Fruit fly (Drosophila melanogaster) whole organism, embryonic: ENCODE data around the gene drn.

Experiments
- Ada2b ChIP-seq: fragments of 200-800 bp; sonication (Bioruptor generic); IDR thresholded peaks from 2 replicates; pipeline ENCODE4 v1.3.6; 2022; ENCODE audit warnings: missing biosample characterization, missing genetic modification characterization
- Atf-2 ChIP-seq: fragments of 200-800 bp; sonication (Bioruptor generic); optimal IDR thresholded peaks from 2 replicates; lab custom pipeline; 2016; ENCODE audit warnings: missing biosample characterization, missing genetic modification characterization
- Awh ChIP-seq: fragments of 200-800 bp; sonication (Bioruptor generic); IDR thresholded peaks from 2 replicates; pipeline ENCODE4, ENCODE4 v1.3.6; 2022; ENCODE audit warnings: missing biosample characterization, missing genetic modification characterization
- B-H2 ChIP-seq: fragments of 200-800 bp; sonication (Bioruptor generic); optimal IDR thresholded peaks from 2 replicates; lab custom pipeline; 2018; ENCODE audit warnings: missing biosample characterization, mild to moderate bottlenecking, missing genetic modification characterization
- CG10462 ChIP-seq: fragments of 200-800 bp; sonication (Bioruptor generic); optimal IDR thresholded peaks from 2 replicates; lab custom pipeline; 2016; ENCODE audit warnings: missing biosample characterization, missing genetic modification characterization
- CG11247 ChIP-seq: fragments of 200-800 bp; sonication (Bioruptor generic); IDR thresholded peaks from 2 replicates; pipeline ENCODE4 v1.3.6; 2022; ENCODE audit warnings: missing biosample characterization, missing genetic modification characterization
- CG11696 ChIP-seq: fragments of 200-800 bp; sonication (Bioruptor generic); IDR thresholded peaks from 2 replicates; pipeline ENCODE4 v1.3.6; 2022; ENCODE audit warnings: missing biosample characterization, missing genetic modification characterization
- CG14667 ChIP-seq: fragments of 200-800 bp; sonication (Bioruptor generic); IDR thresholded peaks from 2 replicates; pipeline ENCODE4 v1.3.6; 2022; ENCODE audit warnings: missing biosample characterization, missing genetic modification characterization
- CG15073 ChIP-seq: fragments of 200-800 bp; sonication (Bioruptor generic); optimal IDR thresholded peaks from 2 replicates; lab custom pipeline; 2016; ENCODE audit warnings: missing biosample characterization, missing genetic modification characterization
- CG15269 ChIP-seq: fragments of 200-800 bp; sonication (Bioruptor generic); optimal IDR thresholded peaks from 2 replicates; lab custom pipeline; 2018; ENCODE audit warnings: missing biosample characterization, mild to moderate bottlenecking, missing genetic modification characterization, moderate library complexity
- CG15601 ChIP-seq: fragments of 200-800 bp; sonication (Bioruptor generic); optimal IDR thresholded peaks from 3 replicates; lab custom pipeline; 2019; ENCODE audit warnings: missing biosample characterization, mild to moderate bottlenecking, missing genetic modification characterization, moderate library complexity
- CG30403 ChIP-seq: fragments of 200-800 bp; sonication (Bioruptor generic); optimal IDR thresholded peaks from 3 replicates; lab custom pipeline; 2016; ENCODE audit warnings: missing biosample characterization, missing genetic modification characterization
- CG33557 ChIP-seq: fragments of 200-800 bp; sonication (Bioruptor generic); optimal IDR thresholded peaks from 2 replicates; lab custom pipeline; 2019; ENCODE audit warnings: missing biosample characterization, mild to moderate bottlenecking, missing genetic modification characterization, moderate library complexity
- CG3726 ChIP-seq: fragments of 200-800 bp; sonication (Bioruptor generic); IDR thresholded peaks from 3 replicates; pipeline ENCODE4, ENCODE4 v1.3.6; 2022; ENCODE audit warnings: missing biosample characterization, missing genetic modification characterization
- CG3995 ChIP-seq: fragments of 200-800 bp; sonication (Bioruptor generic); optimal IDR thresholded peaks from 3 replicates; lab custom pipeline; 2016; ENCODE audit warnings: missing biosample characterization, missing genetic modification characterization
- CG4424 ChIP-seq: fragments of 200-800 bp; sonication (Bioruptor generic); optimal IDR thresholded peaks from 3 replicates; lab custom pipeline; 2016; ENCODE audit warnings: missing biosample characterization, missing genetic modification characterization
- CG6854 ChIP-seq: fragments of 200-800 bp; sonication (Bioruptor generic); optimal IDR thresholded peaks from 3 replicates; lab custom pipeline; 2017; ENCODE audit warnings: missing biosample characterization, mild to moderate bottlenecking, missing genetic modification characterization
- CG7271 ChIP-seq: fragments of 200-800 bp; sonication (Bioruptor generic); optimal IDR thresholded peaks from 2 replicates; lab custom pipeline; 2018; ENCODE audit warnings: missing biosample characterization, mild to moderate bottlenecking, missing genetic modification characterization, moderate library complexity
- CG7357 ChIP-seq: fragments of 200-800 bp; sonication (Bioruptor generic); IDR thresholded peaks from 3 replicates; pipeline ENCODE4 v1.3.6; 2022; ENCODE audit warnings: missing biosample characterization, missing genetic modification characterization
- CG9727 ChIP-seq: fragments of 200-800 bp; sonication (Bioruptor generic); optimal IDR thresholded peaks from 3 replicates; lab custom pipeline; 2017; ENCODE audit warnings: missing biosample characterization, mild to moderate bottlenecking, missing genetic modification characterization
- CG9797 ChIP-seq: fragments of 200-800 bp; sonication (Bioruptor generic); optimal IDR thresholded peaks from 3 replicates; lab custom pipeline; 2018; ENCODE audit warnings: missing biosample characterization, mild to moderate bottlenecking, missing genetic modification characterization
- Dll ChIP-seq: fragments of 200-800 bp; sonication (Bioruptor generic); IDR thresholded peaks from 4 replicates; pipeline ENCODE4 v1.3.6; 2022; ENCODE audit warnings: missing biosample characterization, missing genetic modification characterization; ENCODE audit not compliant: partially characterized antibody
- E2f1 ChIP-seq: fragments of 200-800 bp; sonication (Bioruptor generic); IDR thresholded peaks from 2 replicates; pipeline ENCODE4 v1.3.6; 2022; ENCODE audit warnings: missing biosample characterization, missing genetic modification characterization
- E2f2 ChIP-seq: fragments of 200-800 bp; sonication (Bioruptor generic); IDR thresholded peaks from 2 replicates; pipeline ENCODE4 v1.3.6; 2022; ENCODE audit warnings: missing biosample characterization, missing genetic modification characterization
- Ets65A ChIP-seq: fragments of 200-800 bp; sonication (Bioruptor generic); peaks from one replicate; lab custom pipeline; 2016; ENCODE audit warnings: missing biosample characterization, missing genetic modification characterization
- HLH54F ChIP-seq: fragments of 200-800 bp; sonication (Bioruptor generic); optimal IDR thresholded peaks from 3 replicates; lab custom pipeline; 2016; ENCODE audit warnings: missing biosample characterization, missing genetic modification characterization
- Hr51 ChIP-seq, 2 experiments: fragments of 200-800 bp; sonication (Bioruptor generic); optimal IDR thresholded peaks; 2 replicates in 1 of 2; 3 replicates in 1 of 2; lab custom pipeline; 2016 to 2018; ENCODE audit warnings: missing biosample characterization in 2 of 2, missing genetic modification characterization in 2 of 2, mild to moderate bottlenecking in 1 of 2, moderate library complexity in 1 of 2
- Hr78 ChIP-seq, 2 experiments: fragments of 200-800 bp in 1 of 2; fragments of >200 bp in 1 of 2; sonication (Bioruptor generic) in 1 of 2; optimal IDR thresholded peaks; 2 replicates each; lab custom pipeline; 2017 to 2019; ENCODE audit warnings: missing biosample characterization in 2 of 2, missing genetic modification characterization in 2 of 2, mild to moderate bottlenecking in 1 of 2, moderate library complexity in 1 of 2
- Lpt ChIP-seq: fragments of >200 bp; optimal IDR thresholded peaks from 2 replicates; lab custom pipeline; 2018; ENCODE audit warnings: missing biosample characterization, missing genetic modification characterization
- MTF-1 ChIP-seq: fragments of 200-800 bp; sonication (Bioruptor generic); optimal IDR thresholded peaks from 2 replicates; lab custom pipeline; 2018; ENCODE audit warnings: missing biosample characterization, mild to moderate bottlenecking, missing genetic modification characterization, borderline replicate concordance
- NFAT ChIP-seq: fragments of 200-800 bp; sonication (Bioruptor generic); IDR thresholded peaks from 2 replicates; pipeline ENCODE4 v1.3.6; 2022; ENCODE audit warnings: missing biosample characterization, missing genetic modification characterization
- NfI ChIP-seq: fragments of 200-800 bp; sonication (Bioruptor generic); optimal IDR thresholded peaks from 3 replicates; lab custom pipeline; 2018; ENCODE audit warnings: missing biosample characterization, mild to moderate bottlenecking, missing genetic modification characterization, moderate library complexity
- Rfx ChIP-seq: fragments of 200-800 bp; sonication (Bioruptor generic); IDR thresholded peaks from 2 replicates; pipeline ENCODE4 v1.3.6; 2022; ENCODE audit warnings: missing biosample characterization, missing genetic modification characterization
- Sin3A ChIP-seq: fragments of >200 bp; optimal IDR thresholded peaks from 2 replicates; lab custom pipeline; 2018
- Ssrp ChIP-seq: fragments of 200-800 bp; sonication (Bioruptor generic); optimal IDR thresholded peaks from 2 replicates; lab custom pipeline; 2018; ENCODE audit warnings: missing biosample characterization, mild to moderate bottlenecking, missing genetic modification characterization, moderate library complexity
- bigmax ChIP-seq: fragments of 200-800 bp; sonication (Bioruptor generic); optimal IDR thresholded peaks from 2 replicates; lab custom pipeline; 2018; ENCODE audit warnings: missing biosample characterization, mild to moderate bottlenecking, missing genetic modification characterization
- cato ChIP-seq: fragments of 200-800 bp; sonication (Bioruptor generic); optimal IDR thresholded peaks from 2 replicates; lab custom pipeline; 2016; ENCODE audit warnings: missing biosample characterization, missing genetic modification characterization, borderline replicate concordance
- chm ChIP-seq: fragments of 200-800 bp; sonication (Bioruptor generic); IDR thresholded peaks from 2 replicates; pipeline ENCODE4 v1.3.6; 2022; ENCODE audit warnings: missing biosample characterization, missing genetic modification characterization
- crc ChIP-seq: fragments of 200-800 bp; sonication (Bioruptor generic); optimal IDR thresholded peaks from 2 replicates; lab custom pipeline; 2016; ENCODE audit warnings: missing biosample characterization, missing genetic modification characterization
- cwo ChIP-seq: fragments of 200-800 bp; sonication (Bioruptor generic); optimal IDR thresholded peaks from 3 replicates; lab custom pipeline; 2017; ENCODE audit warnings: missing biosample characterization, missing genetic modification characterization, mild to moderate bottlenecking, moderate library complexity, missing genetic modification reagents
- dimm ChIP-seq: fragments of 200-800 bp; sonication (Bioruptor generic); IDR thresholded peaks from 2 replicates; pipeline ENCODE4 v1.3.6; 2022; ENCODE audit warnings: missing biosample characterization, missing genetic modification characterization
- fd64A ChIP-seq: fragments of 200-800 bp; sonication (Bioruptor generic); optimal IDR thresholded peaks from 3 replicates; lab custom pipeline; 2018; ENCODE audit warnings: missing biosample characterization, mild to moderate bottlenecking, missing genetic modification characterization
- lab ChIP-seq: fragments of 200-800 bp; sonication (Bioruptor generic); optimal IDR thresholded peaks from 3 replicates; lab custom pipeline; 2017; ENCODE audit warnings: missing biosample characterization, missing genetic modification characterization, mild to moderate bottlenecking, moderate library complexity, missing genetic modification reagents
- mirr ChIP-seq: fragments of 200-800 bp; sonication (Bioruptor generic); optimal IDR thresholded peaks from 3 replicates; lab custom pipeline; 2018; ENCODE audit warnings: missing biosample characterization, mild to moderate bottlenecking, missing genetic modification characterization
- nerfin-1 ChIP-seq: fragments of 200-800 bp; sonication (Bioruptor generic); optimal IDR thresholded peaks from 3 replicates; lab custom pipeline; 2019; ENCODE audit warnings: missing biosample characterization, mild to moderate bottlenecking, missing genetic modification characterization, moderate library complexity
- org-1 ChIP-seq: fragments of 200-800 bp; sonication (Bioruptor generic); optimal IDR thresholded peaks from 2 replicates; lab custom pipeline; 2017; ENCODE audit warnings: missing biosample characterization, missing genetic modification characterization
- ranshi ChIP-seq: fragments of 200-800 bp; sonication (Bioruptor generic); IDR thresholded peaks from 2 replicates; pipeline ENCODE4 v1.3.6; 2022; ENCODE audit warnings: missing biosample characterization, missing genetic modification characterization
- slp2 ChIP-seq: fragments of 200-800 bp; sonication (Bioruptor generic); optimal IDR thresholded peaks from 2 replicates; lab custom pipeline; 2016; ENCODE audit warnings: missing biosample characterization, missing genetic modification characterization
- tx ChIP-seq: fragments of 200-800 bp; sonication (Bioruptor generic); optimal IDR thresholded peaks from 2 replicates; lab custom pipeline; 2016; ENCODE audit warnings: missing biosample characterization, missing genetic modification characterization
- wek ChIP-seq: fragments of 200-800 bp; sonication (Bioruptor generic); optimal IDR thresholded peaks from 3 replicates; lab custom pipeline; 2018; ENCODE audit warnings: missing biosample characterization, mild to moderate bottlenecking, missing genetic modification characterization, moderate library complexity
- zfh2 ChIP-seq: fragments of 200-800 bp; sonication (Bioruptor generic); optimal IDR thresholded peaks from 2 replicates; lab custom pipeline; 2016; ENCODE audit warnings: missing biosample characterization, missing genetic modification characterization

Gene drn

dm6 chr3R:9344791-9345208 lies 4.8 kb downstream of the drn start (continued):
- TF ChIP-seq CG30403 (GFP tag; lab: Kevin White, UChicago) (peak; percentile 40), mirr (GFP tag; lab: Kevin White, UChicago) (no peak), ranshi (GFP tag; lab: Robert Waterston, UW) (peak; percentile 42; the same call in 1 of the 2 replicates), Sin3A (no peak), CG4424 (peak; percentile 43), fd64A (GFP tag; lab: Kevin White, UChicago) (no peak), tx (peak; percentile 19), CG15269 (tag; lab: Kevin White, UChicago) (peak; percentile 72), CG10462 (GFP tag; lab: Kevin White, UChicago) (no peak), CG11247 (GFP tag; lab: Robert Waterston, UW) (0 out of 2 replicates have a peak, but pooled peaks have one; percentile 43), slp2 (no peak), E2f2 (GFP tag; lab: Robert Waterston, UW) (peak; percentile 17; the same call in 1 of the 2 replicates), org-1 (peak; percentile 20), chm (GFP tag; lab: Robert Waterston, UW) (0 out of 2 replicates have a peak, but pooled peaks have one; percentile 44), Rfx (GFP tag; lab: Robert Waterston, UW) (0 out of 2 replicates have a peak, but pooled peaks have one; percentile 22), crc (no peak), CG6854 (GFP tag; lab: Kevin White, UChicago) (no peak), CG15601 (tag; lab: Kevin White, UChicago) (no peak), Ets65A (GFP tag; lab: Kevin White, UChicago) (no peak), lab (GFP tag; lab: Kevin White, UChicago) (peak; percentile 40), bigmax (no peak), CG3726 (no peak), CG9797 (GFP tag; lab: Kevin White, UChicago) (no peak), CG33557 (no peak), E2f1 (no peak), Awh (GFP tag; lab: Robert Waterston, UW) (peak; percentile 53; the same call in 1 of the 2 replicates), Dll (GFP tag; lab: Robert Waterston, UW) (no peak), Atf-2 (GFP tag; lab: Kevin White, UChicago) (no peak), CG11696 (GFP tag; lab: Robert Waterston, UW) (peak; percentile 93), Hr78 (GFP tag; optimal IDR thresholded peaks at IDR 0.05; lab: Kevin White, UChicago) (peak in 1 of 2 experiments; percentile 23), Ssrp (tag; lab: Kevin White, UChicago) (peak; percentile 61), HLH54F (GFP tag; lab: Kevin White, UChicago) (peak; percentile 26), dimm (GFP tag; lab: Robert Waterston, UW) (no peak), MTF-1 (GFP tag; lab: Kevin White, UChicago) (no peak), CG15073 (GFP tag; lab: Kevin White, UChicago) (peak; percentile 3), Lpt (no peak), zfh2 (peak; percentile 15), CG7271 (peak; percentile 23), Ada2b (GFP tag; lab: Robert Waterston, UW) (peak; percentile 38), cato (GFP tag; lab: Kevin White, UChicago) (no peak), wek (no peak), B-H2 (GFP tag; lab: Kevin White, UChicago) (no peak), NfI (GFP tag; lab: Kevin White, UChicago) (peak; percentile 37), cwo (GFP tag; lab: Kevin White, UChicago) (peak; percentile 38), nerfin-1 (tag; lab: Kevin White, UChicago) (peak; percentile 7), CG7357 (GFP tag; lab: Robert Waterston, UW) (no peak), Hr51 (GFP tag; optimal IDR thresholded peaks at IDR 0.05; lab: Kevin White, UChicago) (peak; percentile 13 to 74), CG14667 (GFP tag; lab: Robert Waterston, UW) (no peak), NFAT (no peak), CG3995 (GFP tag; lab: Kevin White, UChicago) (no peak), CG9727 (GFP tag; lab: Kevin White, UChicago) (peak; percentile 4)
